Fruit fly (Drosophila melanogaster): Measurements from ENCODE around the gene CG46396.

dm6 chr3R:6301257-6301839 lies 2.5 kb upstream of the CG46396 start, which contains the start of gene Osi15:
- TF ChIP-seq psq (optimal IDR thresholded peaks at IDR 0.05) (no peak), Dll (optimal IDR thresholded peaks at IDR 0.05) (no peak), pan (optimal IDR thresholded peaks at IDR 0.05) (no peak)

Measured in whole organism.